Fruit fly (Drosophila melanogaster) whole organism, embryonic: ENCODE data around the gene MCTS1.

ENCODE experiments used
- BEAF-32 ChIP-seq: fragments of 200-800 bp; sonication (Bioruptor generic); optimal IDR thresholded peaks from 3 replicates; lab custom pipeline; 2017; ENCODE audit warnings: missing biosample characterization, missing genetic modification characterization, mild to moderate bottlenecking, moderate library complexity, missing genetic modification reagents
- CG10979 ChIP-seq: fragments of 200-800 bp; sonication (Bioruptor generic); optimal IDR thresholded peaks from 2 replicates; lab custom pipeline; 2018; ENCODE audit warnings: missing biosample characterization, mild to moderate bottlenecking, missing genetic modification characterization, moderate library complexity
- CG11695 ChIP-seq: fragments of 200-800 bp; sonication (Bioruptor generic); IDR thresholded peaks from 3 replicates; pipeline ENCODE4 v1.3.6; 2022; ENCODE audit warnings: missing biosample characterization, missing genetic modification characterization
- CG12391 ChIP-seq: fragments of 200-800 bp; sonication (Bioruptor generic); optimal IDR thresholded peaks from 3 replicates; lab custom pipeline; 2018; ENCODE audit warnings: missing biosample characterization, mild to moderate bottlenecking, missing genetic modification characterization, moderate library complexity
- CG12659 ChIP-seq: fragments of 200-800 bp; sonication (Bioruptor generic); optimal IDR thresholded peaks from 3 replicates; lab custom pipeline; 2017; ENCODE audit warnings: mild to moderate bottlenecking, missing biosample characterization, missing genetic modification reagents, missing genetic modification characterization
- CG12769 ChIP-seq: fragments of 200-800 bp; sonication (Bioruptor generic); optimal IDR thresholded peaks from 2 replicates; lab custom pipeline; 2019; ENCODE audit warnings: missing biosample characterization, mild to moderate bottlenecking, missing genetic modification characterization, moderate library complexity
- CG13296 ChIP-seq: fragments of 200-800 bp; sonication (Bioruptor generic); optimal IDR thresholded peaks from 3 replicates; lab custom pipeline; 2018; ENCODE audit warnings: missing biosample characterization, mild to moderate bottlenecking, missing genetic modification characterization
- CG13424 ChIP-seq: fragments of 200-800 bp; sonication (Bioruptor generic); optimal IDR thresholded peaks from 2 replicates; lab custom pipeline; 2019; ENCODE audit warnings: missing biosample characterization, mild to moderate bottlenecking, missing genetic modification characterization, moderate library complexity
- CG15479 ChIP-seq: fragments of 200-800 bp; sonication (Bioruptor generic); optimal IDR thresholded peaks from 3 replicates; lab custom pipeline; 2019; ENCODE audit warnings: missing biosample characterization, mild to moderate bottlenecking, missing genetic modification characterization, moderate library complexity
- CG15601 ChIP-seq: fragments of 200-800 bp; sonication (Bioruptor generic); optimal IDR thresholded peaks from 3 replicates; lab custom pipeline; 2019; ENCODE audit warnings: missing biosample characterization, mild to moderate bottlenecking, missing genetic modification characterization, moderate library complexity
- CG16813 ChIP-seq: fragments of 200-800 bp; sonication (Bioruptor generic); IDR thresholded peaks from 3 replicates; pipeline ENCODE4 v1.3.6; 2022; ENCODE audit warnings: missing biosample characterization, missing genetic modification characterization; ENCODE audit not compliant: partially characterized antibody
- CG17328 ChIP-seq: fragments of 200-800 bp; sonication (Bioruptor generic); IDR thresholded peaks from 2 replicates; pipeline ENCODE4 v1.3.6; 2022; ENCODE audit warnings: missing biosample characterization, missing genetic modification characterization
- CG18262 ChIP-seq: fragments of 200-800 bp; optimal IDR thresholded peaks from 3 replicates; lab custom pipeline; 2019; ENCODE audit warnings: missing biosample characterization, mild to moderate bottlenecking, missing genetic modification characterization, moderate library complexity
- CG2678 ChIP-seq: fragments of 200-800 bp; sonication (Bioruptor generic); optimal IDR thresholded peaks from 3 replicates; lab custom pipeline; 2019; ENCODE audit warnings: missing biosample characterization, mild to moderate bottlenecking, missing genetic modification characterization, moderate library complexity
- CG30403 ChIP-seq: fragments of 200-800 bp; sonication (Bioruptor generic); optimal IDR thresholded peaks from 3 replicates; lab custom pipeline; 2016; ENCODE audit warnings: missing biosample characterization, missing genetic modification characterization
- CG3065 ChIP-seq: fragments of 200-800 bp; sonication (Bioruptor generic); optimal IDR thresholded peaks from 2 replicates; lab custom pipeline; 2016; ENCODE audit warnings: missing biosample characterization, missing genetic modification characterization
- CG31224 ChIP-seq: fragments of 200-800 bp; sonication (Bioruptor generic); IDR thresholded peaks from 2 replicates; pipeline ENCODE4 v1.3.6; 2022; ENCODE audit warnings: missing biosample characterization, missing genetic modification characterization
- CG31441 ChIP-seq: fragments of 200-800 bp; sonication (Bioruptor generic); IDR thresholded peaks from 2 replicates; pipeline ENCODE4 v1.3.6; 2022; ENCODE audit warnings: missing biosample characterization, missing genetic modification characterization
- CG33213 ChIP-seq: fragments of 200-800 bp; sonication (Bioruptor generic); optimal IDR thresholded peaks from 3 replicates; lab custom pipeline; 2016; ENCODE audit warnings: missing biosample characterization, missing genetic modification characterization
- CG3726 ChIP-seq: fragments of 200-800 bp; sonication (Bioruptor generic); IDR thresholded peaks from 3 replicates; pipeline ENCODE4, ENCODE4 v1.3.6; 2022; ENCODE audit warnings: missing biosample characterization, missing genetic modification characterization
- CG4282 ChIP-seq: fragments of 200-800 bp; sonication (Bioruptor generic); optimal IDR thresholded peaks from 2 replicates; lab custom pipeline; 2016; ENCODE audit warnings: missing biosample characterization, missing genetic modification characterization
- CG4360 ChIP-seq: fragments of 200-800 bp; sonication (Bioruptor generic); IDR thresholded peaks from 2 replicates; pipeline ENCODE4 v1.3.6; 2022; ENCODE audit warnings: missing biosample characterization, missing genetic modification characterization
- CG4730 ChIP-seq: fragments of 200-800 bp; sonication (Bioruptor generic); IDR thresholded peaks from 2 replicates; pipeline ENCODE4 v1.3.6; 2022; ENCODE audit warnings: missing biosample characterization, missing genetic modification characterization
- CG5245 ChIP-seq: fragments of 200-800 bp; sonication (Bioruptor generic); optimal IDR thresholded peaks from 3 replicates; lab custom pipeline; 2016; ENCODE audit warnings: missing biosample characterization, missing genetic modification characterization
- CG8388 ChIP-seq: fragments of 200-800 bp; sonication (Bioruptor generic); optimal IDR thresholded peaks from 2 replicates; lab custom pipeline; 2019; ENCODE audit warnings: missing biosample characterization, mild to moderate bottlenecking, missing genetic modification characterization, moderate library complexity
- CG8924 ChIP-seq: fragments of 200-800 bp; optimal IDR thresholded peaks from 3 replicates; lab custom pipeline; 2019; ENCODE audit warnings: missing biosample characterization, mild to moderate bottlenecking, missing genetic modification characterization, moderate library complexity
- CrebB ChIP-seq: fragments of 200-800 bp; sonication (Bioruptor generic); optimal IDR thresholded peaks from 3 replicates; lab custom pipeline; 2018; ENCODE audit warnings: missing biosample characterization, mild to moderate bottlenecking, missing genetic modification characterization
- ERR ChIP-seq: fragments of 200-800 bp; sonication (Bioruptor generic); optimal IDR thresholded peaks from 2 replicates; lab custom pipeline; 2016; ENCODE audit warnings: missing biosample characterization, missing genetic modification characterization
- Eip74EF ChIP-seq, 2 experiments: fragments of 200-800 bp in 1 of 2; fragments of >200 bp in 1 of 2; sonication (Bioruptor generic) in 1 of 2; optimal IDR thresholded peaks; 2 replicates each; lab custom pipeline; 2017 to 2019; ENCODE audit warnings: missing biosample characterization in 2 of 2, missing genetic modification characterization in 2 of 2, mild to moderate bottlenecking in 1 of 2, moderate library complexity in 1 of 2
- Fer3 ChIP-seq: fragments of 200-800 bp; sonication (Bioruptor generic); optimal IDR thresholded peaks from 2 replicates; lab custom pipeline; 2018; ENCODE audit warnings: missing biosample characterization, mild to moderate bottlenecking, missing genetic modification characterization, moderate library complexity
- H15 ChIP-seq: fragments of 200-800 bp; sonication (Bioruptor generic); IDR thresholded peaks from 3 replicates; pipeline ENCODE4 v1.3.6; 2022; ENCODE audit warnings: missing biosample characterization, missing genetic modification characterization
- HLHmδ ChIP-seq: fragments of 200-800 bp; sonication (Bioruptor generic); optimal IDR thresholded peaks from 2 replicates; lab custom pipeline; 2018; ENCODE audit warnings: missing biosample characterization, mild to moderate bottlenecking, missing genetic modification characterization, moderate library complexity
- Pdp1 ChIP-seq, 2 experiments: fragments of 200-800 bp; sonication (Bioruptor generic); optimal IDR thresholded peaks; 3 replicates each; lab custom pipeline; 2016; ENCODE audit warnings: missing biosample characterization in 2 of 2, missing genetic modification characterization in 2 of 2, mild to moderate bottlenecking in 1 of 2, moderate library complexity in 1 of 2
- Rfx ChIP-seq: fragments of 200-800 bp; sonication (Bioruptor generic); IDR thresholded peaks from 2 replicates; pipeline ENCODE4 v1.3.6; 2022; ENCODE audit warnings: missing biosample characterization, missing genetic modification characterization
- Tbp ChIP-seq: fragments of >200 bp; optimal IDR thresholded peaks from 2 replicates; lab custom pipeline; 2018; ENCODE audit warnings: missing biosample characterization, missing genetic modification characterization
- bbx ChIP-seq: fragments of 200-800 bp; sonication (Bioruptor generic); IDR thresholded peaks from 2 replicates; pipeline ENCODE4 v1.3.6; 2022; ENCODE audit warnings: missing biosample characterization, missing genetic modification characterization; ENCODE audit not compliant: partially characterized antibody
- cad ChIP-seq: fragments of >200 bp; optimal IDR thresholded peaks from 2 replicates; lab custom pipeline; 2017; ENCODE audit warnings: missing biosample characterization, missing genetic modification characterization
- cato ChIP-seq: fragments of 200-800 bp; sonication (Bioruptor generic); optimal IDR thresholded peaks from 2 replicates; lab custom pipeline; 2016; ENCODE audit warnings: missing biosample characterization, missing genetic modification characterization, borderline replicate concordance
- crp ChIP-seq, 2 experiments: fragments of 200-800 bp; sonication (Bioruptor generic); optimal IDR thresholded peaks; 2 replicates in 1 of 2; 3 replicates in 1 of 2; lab custom pipeline; 2017; ENCODE audit warnings: missing biosample characterization in 2 of 2, missing genetic modification characterization in 2 of 2, mild to moderate bottlenecking in 1 of 2, moderate library complexity in 1 of 2
- fd102C ChIP-seq: fragments of 200-800 bp; sonication (Bioruptor generic); optimal IDR thresholded peaks from 2 replicates; lab custom pipeline; 2018; ENCODE audit warnings: missing biosample characterization, mild to moderate bottlenecking, missing genetic modification characterization, moderate library complexity
- ind ChIP-seq: fragments of 200-800 bp; sonication (Bioruptor generic); optimal IDR thresholded peaks from 3 replicates; lab custom pipeline; 2016; ENCODE audit warnings: missing biosample characterization, missing genetic modification characterization
- kah ChIP-seq: fragments of 200-800 bp; sonication (Bioruptor generic); optimal IDR thresholded peaks from 2 replicates; lab custom pipeline; 2018; ENCODE audit warnings: missing biosample characterization, mild to moderate bottlenecking, missing genetic modification characterization
- kni ChIP-seq: fragments of 200-800 bp; sonication (Bioruptor generic); optimal IDR thresholded peaks from 3 replicates; lab custom pipeline; 2017; ENCODE audit warnings: mild to moderate bottlenecking, missing biosample characterization, missing genetic modification reagents, missing genetic modification characterization
- lilli ChIP-seq: fragments of 200-800 bp; sonication (Bioruptor generic); optimal IDR thresholded peaks from 3 replicates; lab custom pipeline; 2016; ENCODE audit warnings: missing biosample characterization, missing genetic modification characterization
- lola ChIP-seq, 3 experiments: fragments of >200 bp in 2 of 3; fragments of 200-800 bp in 1 of 3; sonication (Bioruptor generic) in 1 of 3; optimal IDR thresholded peaks; 2 replicates each; lab custom pipeline; 2017 to 2019; ENCODE audit warnings: missing biosample characterization in 3 of 3, missing genetic modification characterization in 3 of 3, mild to moderate bottlenecking in 1 of 3, moderate library complexity in 1 of 3
- luna ChIP-seq: fragments of 200-800 bp; sonication (Bioruptor generic); optimal IDR thresholded peaks from 2 replicates; lab custom pipeline; 2016; ENCODE audit warnings: missing biosample characterization, missing genetic modification characterization
- sug ChIP-seq: fragments of 200-800 bp; optimal IDR thresholded peaks from 2 replicates; lab custom pipeline; 2019; ENCODE audit warnings: missing biosample characterization, mild to moderate bottlenecking, missing genetic modification characterization, moderate library complexity
- unpg ChIP-seq: fragments of 200-800 bp; sonication (Bioruptor generic); optimal IDR thresholded peaks from 3 replicates; lab custom pipeline; 2018; ENCODE audit warnings: missing biosample characterization, mild to moderate bottlenecking, missing genetic modification characterization, moderate library complexity
- yki ChIP-seq: fragments of >200 bp; optimal IDR thresholded peaks from 3 replicates; lab custom pipeline; 2018
- z ChIP-seq: fragments of 200-800 bp; sonication (Bioruptor generic); IDR thresholded peaks from 3 replicates; pipeline ENCODE4 v1.3.6; 2022; ENCODE audit warnings: missing biosample characterization, missing genetic modification characterization

The MCTS1 gene

dm6 chrX:5989368-5989767 is 48.3 kb upstream of the MCTS1 start (continued):
- TF ChIP-seq Tbp (GFP tag; lab: Kevin White, UChicago), result no peak
- no peak for TF ChIP-seq CG16813
- TF ChIP-seq kni (GFP tag; lab: Kevin White, UChicago), result no peak
- no peak for TF ChIP-seq CG4282
- no peak for TF ChIP-seq CG3726 (GFP tag; lab: Robert Waterston, UW)
- no peak for TF ChIP-seq fd102C
- TF ChIP-seq cad (GFP tag; lab: Kevin White, UChicago), result no peak
- no peak for TF ChIP-seq luna (GFP tag; lab: Kevin White, UChicago)
- TF ChIP-seq H15 (GFP tag; lab: Robert Waterston, UW), result no peak
- TF ChIP-seq sug, result no peak
- peak; percentile 28 for TF ChIP-seq lilli (GFP tag; lab: Kevin White, UChicago)
- no peak for TF ChIP-seq z (GFP tag; lab: Robert Waterston, UW)
- TF ChIP-seq CG4730 (GFP tag; lab: Robert Waterston, UW), result no peak
- no peak for TF ChIP-seq CG13296 (GFP tag; lab: Kevin White, UChicago)
- no peak for TF ChIP-seq cato (GFP tag; lab: Kevin White, UChicago)
- peak; percentile 33 for TF ChIP-seq CG30403
- TF ChIP-seq CG13424, result peak; percentile 42
- no peak for TF ChIP-seq Pdp1 (GFP tag; optimal IDR thresholded peaks at IDR 0.05; lab: Kevin White, UChicago)
- TF ChIP-seq crp (GFP tag; optimal IDR thresholded peaks at IDR 0.05; lab: Kevin White, UChicago), result no peak
- peak; percentile 52 for TF ChIP-seq CG12391
- no peak for TF ChIP-seq yki (lab: Kevin White, UChicago)
- TF ChIP-seq CG10979 (tag; lab: Kevin White, UChicago), result peak; percentile 58
- TF ChIP-seq CG18262 (tag; lab: Kevin White, UChicago), result peak; percentile 60
- TF ChIP-seq unpg (GFP tag; lab: Kevin White, UChicago), result peak; percentile 65
- TF ChIP-seq CG11695 (GFP tag; lab: Robert Waterston, UW), result peak; percentile 62; the same call in 2 of the 3 replicates
- TF ChIP-seq CG3065 (GFP tag; lab: Kevin White, UChicago), result no peak
- TF ChIP-seq ind (GFP tag; lab: Kevin White, UChicago), result peak; percentile 10
- TF ChIP-seq bbx, result no peak
- TF ChIP-seq CG5245 (GFP tag; lab: Kevin White, UChicago), result no peak
- no peak for TF ChIP-seq CG4360 (GFP tag; lab: Robert Waterston, UW)
- peak; percentile 37 for TF ChIP-seq CG15601 (tag; lab: Kevin White, UChicago)
- peak in 1 of 3 experiments; percentile 27 for TF ChIP-seq lola (GFP tag; optimal IDR thresholded peaks at IDR 0.05; lab: Kevin White, UChicago)
- no peak for TF ChIP-seq HLHmδ
- TF ChIP-seq CG8388 (GFP tag; lab: Kevin White, UChicago), result peak; percentile 49
- TF ChIP-seq ERR (GFP tag; lab: Kevin White, UChicago), result no peak
- TF ChIP-seq kah (GFP tag; lab: Kevin White, UChicago), result no peak
- peak; percentile 33 for TF ChIP-seq CG12659 (GFP tag; lab: Kevin White, UChicago)
- peak; percentile 40; the same call in 1 of the 2 replicates for TF ChIP-seq CG31224 (GFP tag; lab: Robert Waterston, UW)
- TF ChIP-seq CG17328 (GFP tag; lab: Robert Waterston, UW), result peak; percentile 48; the same call in 1 of the 2 replicates
- no peak for TF ChIP-seq CG33213
- peak; percentile 63 for TF ChIP-seq CG2678 (tag; lab: Kevin White, UChicago)
- peak; percentile 47 for TF ChIP-seq CG8924 (tag; lab: Kevin White, UChicago)
- TF ChIP-seq CG15479 (GFP tag; lab: Kevin White, UChicago), result no peak
- TF ChIP-seq BEAF-32, result no peak
- TF ChIP-seq CG31441, result peak; percentile 67
- peak; percentile 18 for TF ChIP-seq CG12769
- peak; percentile 15 for TF ChIP-seq Fer3 (tag; lab: Kevin White, UChicago)
- TF ChIP-seq Eip74EF (GFP tag; optimal IDR thresholded peaks at IDR 0.05; lab: Kevin White, UChicago), result peak in 1 of 2 experiments; percentile 35
- TF ChIP-seq CrebB (tag; lab: Kevin White, UChicago), result no peak
- TF ChIP-seq Rfx, result peak; percentile 50; the same call in 1 of the 2 replicates
